Worm (Caenorhabditis elegans) whole organism, early embryonic: ENCODE data around the gene srx-62.

Experiments used
- B0310.2 ChIP-seq: sonication (generic microtip); optimal IDR thresholded peaks from 2 replicates; lab custom pipeline; 2016; ENCODE audit warnings: mild to moderate bottlenecking, missing genetic modification characterization, missing compliant biosample characterization
- F13C5.2 ChIP-seq: sonication (generic microtip); optimal IDR thresholded peaks from 2 replicates; lab custom pipeline; 2017; ENCODE audit warnings: mild to moderate bottlenecking, missing genetic modification characterization, inconsistent platforms, missing compliant biosample characterization
- aly-1 ChIP-seq: sonication (generic microtip); optimal IDR thresholded peaks from 2 replicates; lab custom pipeline; 2016; ENCODE audit warnings: missing genetic modification characterization, missing compliant biosample characterization
- ama-1 ChIP-seq: fragments of 150-350 bp; optimal IDR thresholded peaks from 2 replicates; lab custom pipeline; 2014
- ceh-13 ChIP-seq: fragments of 200-800 bp; sonication (Bioruptor generic); optimal IDR thresholded peaks from 2 replicates; lab custom pipeline; 2018; ENCODE audit warnings: mild to moderate bottlenecking, missing genetic modification characterization, missing compliant biosample characterization
- ceh-36 ChIP-seq: sonication (generic microtip); optimal IDR thresholded peaks from 2 replicates; lab custom pipeline; 2016; ENCODE audit warnings: missing genetic modification characterization, inconsistent platforms, missing compliant biosample characterization
- ets-7 ChIP-seq: sonication (generic microtip); optimal IDR thresholded peaks from 2 replicates; lab custom pipeline; 2016; ENCODE audit warnings: missing genotype, missing genetic modification characterization, missing compliant biosample characterization
- flt-1 ChIP-seq: fragments of 200-800 bp; sonication (Bioruptor generic); IDR thresholded peaks from 2 replicates; pipeline ENCODE4 v1.3.6; 2022; ENCODE audit warnings: missing genetic modification characterization, missing compliant biosample characterization
- hmbx-1 ChIP-seq: sonication (generic microtip); optimal IDR thresholded peaks from 2 replicates; lab custom pipeline; 2016; ENCODE audit warnings: mild to moderate bottlenecking, missing genetic modification characterization, missing compliant biosample characterization
- hmg-4 ChIP-seq: fragments of 200-800 bp; sonication (Bioruptor generic); optimal IDR thresholded peaks from 2 replicates; lab custom pipeline; 2018; ENCODE audit warnings: mild to moderate bottlenecking, missing genetic modification characterization, missing compliant biosample characterization
- hnd-1 ChIP-seq: sonication (generic microtip); optimal IDR thresholded peaks from 2 replicates; lab custom pipeline; 2016; ENCODE audit warnings: missing genetic modification characterization, missing compliant biosample characterization
- pes-1 ChIP-seq: fragments of 200-800 bp; sonication (Bioruptor generic); IDR thresholded peaks from 2 replicates; pipeline ENCODE4 v1.3.6; 2022; ENCODE audit warnings: missing genetic modification reagents, missing genetic modification characterization, missing compliant biosample characterization
- scrt-1 ChIP-seq: fragments of 200-800 bp; sonication (Bioruptor generic); IDR thresholded peaks from 2 replicates; pipeline ENCODE4 v1.3.6; 2022; ENCODE audit warnings: missing genetic modification characterization, missing compliant biosample characterization
- sea-1 ChIP-seq: fragments of 200-800 bp; sonication (Bioruptor generic); conservative IDR thresholded peaks from 2 replicates; pipeline ENCODE4 v1.3.6; 2022; ENCODE audit warnings: missing genetic modification characterization, missing compliant biosample characterization
- tbx-11 ChIP-seq: fragments of 200-800 bp; sonication (Bioruptor generic); IDR thresholded peaks from 2 replicates; pipeline ENCODE4 v1.3.6; 2022; ENCODE audit warnings: missing genetic modification characterization, missing compliant biosample characterization
- tbx-37 ChIP-seq: fragments of 200-800 bp; sonication (Bioruptor generic); conservative IDR thresholded peaks from 2 replicates; pipeline ENCODE4 v1.3.6; 2022; ENCODE audit warnings: missing genetic modification reagents, missing genetic modification characterization, missing compliant biosample characterization
- tra-4 ChIP-seq: sonication (generic microtip); optimal IDR thresholded peaks from 2 replicates; lab custom pipeline; 2017; ENCODE audit warnings: missing genetic modification characterization, missing compliant biosample characterization

The srx-62 gene

DNA sequence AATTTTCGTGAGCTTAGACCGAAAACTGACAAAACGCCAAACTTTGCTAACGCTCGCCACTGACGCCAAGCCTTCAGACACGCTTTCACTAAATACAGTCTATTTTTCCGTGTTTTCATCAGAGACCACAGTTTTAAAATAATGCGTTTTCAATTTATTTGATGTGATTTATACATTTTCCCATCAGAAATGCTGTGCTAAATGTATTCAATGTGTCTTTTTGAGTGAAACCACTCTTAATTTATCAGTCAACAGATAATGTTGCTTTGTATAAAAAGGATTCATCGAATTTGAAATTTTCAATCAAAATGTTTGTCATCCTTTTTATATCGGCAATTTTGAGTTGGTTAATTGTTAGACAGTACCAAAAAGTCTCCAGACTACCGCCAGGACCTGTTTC lies 35.6 kb upstream of the srx-62 start, which contains the start of gene cyp-35A4:
Gene cyp-35A4 (plus strand): TSS at position 301 of the 400 bp plus-strand sequence.
- no peak for TF ChIP-seq ets-7 (tag; lab: Kevin White, UChicago)
- TF ChIP-seq flt-1 (GFP tag; lab: Robert Waterston, UW) = no peak
- TF ChIP-seq hmg-4 (GFP tag; lab: Kevin White, UChicago) = no peak
- TF ChIP-seq ceh-36 (tag; lab: Kevin White, UChicago) = no peak
- TF ChIP-seq F13C5.2 (tag; lab: Kevin White, UChicago) = no peak
- no peak for TF ChIP-seq tbx-37 (GFP tag; lab: Robert Waterston, UW)
- no peak for TF ChIP-seq aly-1 (tag; lab: Kevin White, UChicago)
- no peak for TF ChIP-seq tra-4
- no peak for TF ChIP-seq B0310.2 (tag; lab: Kevin White, UChicago)
- TF ChIP-seq ama-1 = no peak
- no peak for TF ChIP-seq hmbx-1
- TF ChIP-seq hnd-1 (tag; lab: Kevin White, UChicago) = no peak
- no peak for TF ChIP-seq tbx-11 (GFP tag; lab: Robert Waterston, UW)
- TF ChIP-seq ceh-13 (GFP tag; lab: Kevin White, UChicago) = no peak
- TF ChIP-seq sea-1 = no peak
- no peak for TF ChIP-seq scrt-1
- TF ChIP-seq pes-1 (GFP tag; lab: Robert Waterston, UW) = no peak

DNA sequence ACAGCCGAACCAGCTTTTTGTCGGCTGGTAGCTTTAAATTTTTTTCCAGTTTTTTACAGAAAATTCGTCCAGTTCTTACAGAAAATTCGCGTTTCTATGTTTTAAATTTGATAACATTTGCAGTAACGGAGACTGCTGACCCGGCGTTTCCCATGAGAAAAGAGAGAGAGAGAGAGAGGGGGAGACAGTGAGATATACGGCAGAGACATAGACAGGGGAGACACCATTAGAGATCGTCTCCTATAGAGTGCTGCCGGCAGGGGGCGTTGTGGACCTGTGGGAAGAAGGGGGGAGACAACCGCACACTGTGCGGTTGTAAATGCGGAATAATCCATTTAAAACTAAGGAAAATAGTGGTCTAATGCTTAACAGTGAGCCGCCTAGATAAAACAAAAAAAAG lies 33.9 kb upstream of the srx-62 start:
- TF ChIP-seq scrt-1 = no peak
- 0 out of 2 replicates have a peak, but pooled peaks have one; percentile 23 for TF ChIP-seq flt-1 (GFP tag; lab: Robert Waterston, UW)

DNA sequence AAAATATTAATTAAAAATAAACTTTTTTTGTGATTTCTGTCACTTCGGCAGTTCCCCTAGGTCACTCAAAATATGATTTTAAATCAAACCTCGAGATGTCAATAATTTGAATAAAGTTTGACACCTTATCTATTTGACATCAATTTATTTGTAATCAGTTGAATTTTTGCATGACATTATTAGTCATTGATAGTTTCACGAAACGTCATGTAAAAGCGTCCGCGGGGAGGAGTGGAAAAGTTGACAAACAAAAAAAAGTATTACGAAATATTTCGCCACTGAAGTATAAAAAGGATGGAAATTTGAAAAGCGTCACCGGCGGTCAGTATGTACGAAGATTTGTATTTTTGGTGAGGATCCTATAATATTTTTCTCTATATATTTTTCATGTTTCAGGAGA lies 29.0 kb upstream of the srx-62 start, which contains the start of gene K09D9.1:
Gene K09D9.1 (plus strand): TSS at position 271 of the 400 bp plus-strand sequence.
- no peak for TF ChIP-seq scrt-1
- TF ChIP-seq tra-4 = no peak
- no peak for TF ChIP-seq sea-1
- no peak for TF ChIP-seq hmg-4 (GFP tag; lab: Kevin White, UChicago)
- no peak for TF ChIP-seq B0310.2 (tag; lab: Kevin White, UChicago)
- TF ChIP-seq hmbx-1 = no peak
- no peak for TF ChIP-seq hnd-1 (tag; lab: Kevin White, UChicago)
- TF ChIP-seq ceh-13 (GFP tag; lab: Kevin White, UChicago) = no peak
- no peak for TF ChIP-seq aly-1 (tag; lab: Kevin White, UChicago)
- no peak for TF ChIP-seq ama-1
- TF ChIP-seq tbx-11 (GFP tag; lab: Robert Waterston, UW) = no peak
- TF ChIP-seq flt-1 (GFP tag; lab: Robert Waterston, UW) = no peak
- TF ChIP-seq ceh-36 (tag; lab: Kevin White, UChicago) = no peak
- TF ChIP-seq F13C5.2 (tag; lab: Kevin White, UChicago) = no peak
- no peak for TF ChIP-seq pes-1 (GFP tag; lab: Robert Waterston, UW)
- TF ChIP-seq ets-7 (tag; lab: Kevin White, UChicago) = no peak
- no peak for TF ChIP-seq tbx-37 (GFP tag; lab: Robert Waterston, UW)

DNA sequence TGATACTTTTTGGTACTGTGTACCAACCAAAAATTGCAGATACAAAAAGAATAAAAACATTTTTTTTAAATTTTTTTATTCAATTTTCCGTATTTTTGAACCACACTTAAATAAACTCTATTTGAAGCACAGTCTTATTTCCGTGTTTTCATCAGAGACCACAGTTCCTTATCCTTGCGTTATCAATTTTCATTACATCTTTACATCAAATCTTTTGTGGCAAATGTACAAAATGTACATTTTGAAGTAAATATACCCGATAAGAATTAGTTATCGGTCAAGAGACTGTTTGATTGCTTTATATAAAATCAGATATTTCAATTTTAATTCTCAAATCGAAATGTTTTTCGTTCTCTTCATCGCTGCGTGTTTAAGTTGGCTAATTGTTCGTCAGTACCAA lies 26.6 kb upstream of the srx-62 start, which contains the start of gene cyp-35A3:
Gene cyp-35A3 (plus strand): TSS at position 301 of the 400 bp plus-strand sequence.
- TF ChIP-seq aly-1 (tag; lab: Kevin White, UChicago) (no peak), ceh-36 (tag; lab: Kevin White, UChicago) (no peak), hmg-4 (GFP tag; lab: Kevin White, UChicago) (no peak)

DNA sequence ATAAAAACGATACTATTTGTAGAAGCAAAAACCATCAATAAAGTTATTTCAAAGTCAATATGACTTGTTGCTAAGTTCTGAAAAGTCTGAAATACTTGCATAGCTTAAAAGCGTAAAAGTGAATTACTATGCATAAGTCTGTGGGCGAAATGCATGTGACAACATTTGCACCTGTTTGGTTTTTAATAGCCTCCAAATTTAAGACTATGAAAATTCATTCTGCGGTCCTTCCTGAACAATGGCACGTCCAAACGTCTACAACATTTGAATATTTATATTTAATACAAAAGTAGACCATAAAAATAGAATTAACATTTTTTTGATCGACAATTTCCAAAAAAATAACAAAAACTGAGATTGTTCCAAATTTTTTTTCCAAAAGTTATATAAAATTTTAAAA lies 26.0 kb upstream of the srx-62 start, which contains the start of gene K09D9.14:
Gene K09D9.14 (minus strand): TSS at position 101 of the 400 bp plus-strand sequence.
- no peak for TF ChIP-seq tbx-37 (GFP tag; lab: Robert Waterston, UW)
- TF ChIP-seq F13C5.2 (tag; lab: Kevin White, UChicago) = no peak
- no peak for TF ChIP-seq tbx-11 (GFP tag; lab: Robert Waterston, UW)
- TF ChIP-seq ama-1 = no peak
- no peak for TF ChIP-seq pes-1 (GFP tag; lab: Robert Waterston, UW)
- no peak for TF ChIP-seq tra-4
- TF ChIP-seq scrt-1 = no peak
- TF ChIP-seq hmbx-1 = no peak
- no peak for TF ChIP-seq ets-7 (tag; lab: Kevin White, UChicago)
- no peak for TF ChIP-seq sea-1
- no peak for TF ChIP-seq hnd-1 (tag; lab: Kevin White, UChicago)

DNA sequence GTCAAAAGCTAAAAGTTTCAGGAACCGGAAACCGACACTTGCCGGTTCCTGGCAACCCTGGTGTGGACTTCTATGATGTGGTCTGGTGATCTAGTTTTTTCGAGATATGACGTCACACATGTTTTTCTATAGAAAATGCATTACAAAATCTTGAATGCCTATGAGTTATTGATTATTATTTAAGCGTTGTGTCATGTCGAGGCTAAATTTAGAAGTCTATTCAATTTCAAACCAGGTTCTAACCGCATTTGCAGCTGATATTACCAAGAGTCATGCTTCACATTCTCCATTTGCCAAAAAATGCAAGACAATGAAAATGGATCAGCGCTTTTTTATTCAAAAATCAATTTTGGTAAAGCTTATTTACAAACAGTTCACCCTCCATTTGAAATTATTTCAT lies 23.4 kb upstream of the srx-62 start, which contains the start of gene K09D9.3:
Gene K09D9.3 (plus strand): TSS at position 301 of the 400 bp plus-strand sequence.
- TF ChIP-seq hmbx-1 = no peak
- TF ChIP-seq ceh-13 (GFP tag; lab: Kevin White, UChicago) = no peak
- no peak for TF ChIP-seq flt-1 (GFP tag; lab: Robert Waterston, UW)
- no peak for TF ChIP-seq tbx-37 (GFP tag; lab: Robert Waterston, UW)
- TF ChIP-seq tbx-11 (GFP tag; lab: Robert Waterston, UW) = no peak
- no peak for TF ChIP-seq aly-1 (tag; lab: Kevin White, UChicago)
- no peak for TF ChIP-seq hnd-1 (tag; lab: Kevin White, UChicago)
- TF ChIP-seq sea-1 = no peak

DNA sequence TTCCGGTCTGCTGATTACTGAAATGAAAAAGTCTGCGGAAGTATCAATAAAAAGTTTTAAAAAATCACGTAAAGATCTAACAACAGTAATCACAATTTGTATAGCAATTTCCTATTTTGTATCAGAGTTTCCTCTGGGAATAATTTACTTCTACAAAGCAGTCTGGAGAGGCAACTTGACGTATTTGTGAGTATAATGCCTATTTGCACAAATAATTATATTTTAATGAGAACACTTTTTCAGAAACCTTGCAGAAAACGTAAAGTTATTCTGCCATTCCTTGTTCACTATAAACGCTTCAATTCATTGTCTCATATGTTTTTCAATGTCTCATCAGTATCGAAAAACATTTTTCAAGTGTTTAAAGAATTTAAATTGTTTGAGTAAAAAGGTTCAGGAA lies 22.9 kb upstream of the srx-62 start:
- TF ChIP-seq B0310.2 (tag; lab: Kevin White, UChicago) (no peak), ceh-36 (tag; lab: Kevin White, UChicago) (no peak), hmg-4 (GFP tag; lab: Kevin White, UChicago) (no peak), hmbx-1 (no peak), F13C5.2 (tag; lab: Kevin White, UChicago) (no peak), flt-1 (GFP tag; lab: Robert Waterston, UW) (no peak), ets-7 (tag; lab: Kevin White, UChicago) (no peak), hnd-1 (tag; lab: Kevin White, UChicago) (no peak), ceh-13 (GFP tag; lab: Kevin White, UChicago) (no peak), tra-4 (no peak), pes-1 (GFP tag; lab: Robert Waterston, UW) (no peak), ama-1 (no peak), aly-1 (tag; lab: Kevin White, UChicago) (no peak), scrt-1 (no peak), sea-1 (no peak), tbx-11 (GFP tag; lab: Robert Waterston, UW) (no peak)
